Fruit fly (Drosophila melanogaster) whole organism, pupa: ENCODE results near the gene TwdlR.

Source experiments
- CG15710 ChIP-seq: fragments of 200-800 bp; sonication (Bioruptor generic); optimal IDR thresholded peaks from 2 replicates; lab custom pipeline; 2018; ENCODE audit warnings: missing biosample characterization, mild to moderate bottlenecking, missing genetic modification characterization, moderate library complexity
- Snoo ChIP-seq: fragments of 200-800 bp; sonication (Bioruptor generic); optimal IDR thresholded peaks from 3 replicates; lab custom pipeline; 2017; ENCODE audit warnings: missing biosample characterization, mild to moderate bottlenecking, missing genetic modification characterization, inconsistent platforms

DNA sequence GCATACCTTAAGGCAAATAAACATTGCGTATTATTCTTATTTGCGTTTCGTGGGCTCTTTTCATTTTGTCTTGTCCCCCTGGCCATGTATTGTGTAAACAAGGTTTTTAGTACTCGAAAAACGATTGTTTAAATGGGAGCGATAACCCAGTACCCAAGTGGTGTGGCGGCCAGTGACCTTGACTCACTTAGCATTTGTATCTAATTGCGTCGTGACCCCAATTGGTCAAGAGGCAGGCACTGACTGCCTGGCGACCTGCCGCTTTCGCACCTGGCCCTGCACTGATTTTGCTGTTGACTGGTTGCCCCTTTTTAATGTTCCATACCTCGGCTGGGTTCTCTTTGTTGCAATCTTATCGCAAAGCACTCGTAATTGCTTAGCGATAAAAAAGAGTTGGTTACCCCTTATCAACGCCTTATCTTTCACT is 46.5 kb upstream of the TwdlR start:
- TF ChIP-seq CG15710 (tag; lab: Kevin White, UChicago) (no peak), Snoo (no peak)
